Fruit fly (Drosophila melanogaster) whole organism, pupa: ENCODE measurements around the gene GV1.

ENCODE experiments used
- CG12605 ChIP-seq: fragments of 200-800 bp; sonication (Bioruptor generic); IDR thresholded peaks from 2 replicates; pipeline ENCODE4 v1.3.6; 2022; ENCODE audit warnings: missing biosample characterization, missing genetic modification characterization
- CG13204 ChIP-seq: fragments of 200-800 bp; sonication (Bioruptor generic); optimal IDR thresholded peaks from 2 replicates; lab custom pipeline; 2018; ENCODE audit warnings: missing biosample characterization, mild to moderate bottlenecking, missing genetic modification characterization, moderate library complexity
- CG14655 ChIP-seq: fragments of 200-800 bp; sonication (Bioruptor generic); optimal IDR thresholded peaks from 3 replicates; lab custom pipeline; 2017; ENCODE audit warnings: mild to moderate bottlenecking, missing biosample characterization, missing genetic modification reagents, missing genetic modification characterization
- CG15710 ChIP-seq: fragments of 200-800 bp; sonication (Bioruptor generic); optimal IDR thresholded peaks from 2 replicates; lab custom pipeline; 2018; ENCODE audit warnings: missing biosample characterization, mild to moderate bottlenecking, missing genetic modification characterization, moderate library complexity
- CG17806 ChIP-seq: fragments of 200-800 bp; sonication (Bioruptor generic); optimal IDR thresholded peaks from 2 replicates; lab custom pipeline; 2018; ENCODE audit warnings: missing biosample characterization, mild to moderate bottlenecking, missing genetic modification characterization, moderate library complexity
- CG4496 ChIP-seq: fragments of 200-800 bp; sonication (Bioruptor generic); IDR thresholded peaks from 3 replicates; pipeline ENCODE4 v1.3.6; 2022; ENCODE audit warnings: missing biosample characterization, missing genetic modification characterization
- CG8159 ChIP-seq: fragments of 200-800 bp; sonication (Bioruptor generic); optimal IDR thresholded peaks from 3 replicates; lab custom pipeline; 2018; ENCODE audit warnings: missing biosample characterization, mild to moderate bottlenecking, missing genetic modification characterization, moderate library complexity
- CG8301 ChIP-seq: fragments of 200-800 bp; sonication (Bioruptor generic); optimal IDR thresholded peaks from 2 replicates; lab custom pipeline; 2018; ENCODE audit warnings: missing biosample characterization, mild to moderate bottlenecking, missing genetic modification characterization
- CG9948 ChIP-seq: fragments of 200-800 bp; sonication (Bioruptor generic); optimal IDR thresholded peaks from 2 replicates; lab custom pipeline; 2018; ENCODE audit warnings: missing biosample characterization, mild to moderate bottlenecking, missing genetic modification characterization, moderate library complexity
- D1 ChIP-seq: fragments of 200-800 bp; sonication (Bioruptor generic); optimal IDR thresholded peaks from 2 replicates; lab custom pipeline; 2018; ENCODE audit warnings: missing biosample characterization, mild to moderate bottlenecking, missing genetic modification characterization, moderate library complexity
- Pif1A ChIP-seq: fragments of 200-800 bp; sonication (Bioruptor generic); optimal IDR thresholded peaks from 3 replicates; lab custom pipeline; 2016; ENCODE audit warnings: missing biosample characterization, missing genetic modification characterization
- Snoo ChIP-seq: fragments of 200-800 bp; sonication (Bioruptor generic); optimal IDR thresholded peaks from 3 replicates; lab custom pipeline; 2017; ENCODE audit warnings: missing biosample characterization, mild to moderate bottlenecking, missing genetic modification characterization, inconsistent platforms
- gl ChIP-seq: fragments of 200-800 bp; sonication (Bioruptor generic); optimal IDR thresholded peaks from 2 replicates; lab custom pipeline; 2018; ENCODE audit warnings: missing biosample characterization, mild to moderate bottlenecking, missing genetic modification characterization
- rn ChIP-seq: fragments of 200-800 bp; sonication (Bioruptor generic); IDR thresholded peaks from 2 replicates; pipeline ENCODE4 v1.3.6; 2022; ENCODE audit warnings: missing biosample characterization, missing genetic modification characterization

DNA sequence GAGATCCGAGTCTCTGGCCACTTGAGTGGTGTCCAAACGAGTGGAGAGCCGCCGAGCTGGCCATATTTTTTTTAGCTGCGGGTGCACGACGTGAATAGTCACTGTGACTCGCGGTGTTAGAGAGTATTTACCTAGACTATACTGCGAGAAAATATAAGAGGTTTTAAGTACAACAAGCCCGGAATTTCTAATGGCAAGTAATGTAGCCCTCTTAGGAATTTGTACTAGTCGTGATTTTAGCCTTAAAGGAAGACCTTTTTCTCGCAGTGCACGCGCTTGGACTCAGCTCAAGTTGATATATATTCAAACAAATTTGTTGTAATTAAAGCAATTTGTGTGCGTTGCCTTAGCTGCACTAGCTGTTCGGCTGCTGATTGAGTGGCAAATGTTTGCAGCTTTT is 34.2 kb downstream of the GV1 start:
- TF ChIP-seq Snoo (tag; lab: Kevin White, UChicago) (no peak), gl (tag; lab: Kevin White, UChicago) (no peak), CG13204 (GFP tag; lab: Kevin White, UChicago) (no peak), CG8159 (no peak), CG9948 (tag; lab: Kevin White, UChicago) (no peak), CG8301 (tag; lab: Kevin White, UChicago) (peak; percentile 57), D1 (tag; lab: Kevin White, UChicago) (no peak), Pif1A (GFP tag; lab: Kevin White, UChicago) (no peak), CG14655 (peak; percentile 47), CG17806 (tag; lab: Kevin White, UChicago) (no peak), CG4496 (GFP tag; lab: Robert Waterston, UW) (peak; percentile 86), rn (peak; percentile 59; the same call in 1 of the 2 replicates), CG12605 (GFP tag; lab: Robert Waterston, UW) (peak; percentile 32; the same call in 1 of the 2 replicates), CG15710 (tag; lab: Kevin White, UChicago) (no peak)
